Worm (Caenorhabditis elegans) whole organism, young adult: Measurements from ENCODE around the gene F44G4.6.

Experiments
- B0019.2 ChIP-seq: fragments of 200-800 bp; sonication (Bioruptor generic); conservative IDR thresholded peaks from 2 replicates; pipeline ENCODE4 v1.3.6; 2022; ENCODE audit warnings: missing genetic modification reagents, missing genetic modification characterization, missing compliant biosample characterization
- B0035.1 ChIP-seq: sonication (generic microtip); optimal IDR thresholded peaks from 2 replicates; lab custom pipeline; 2016; ENCODE audit warnings: missing genetic modification characterization, mild to moderate bottlenecking, missing compliant biosample characterization, missing genotype, missing genetic modification reagents
- Y53G8AR.9 ChIP-seq: fragments of 200-800 bp; sonication (Bioruptor generic); conservative IDR thresholded peaks from 2 replicates; pipeline ENCODE4 v1.3.6; 2022; ENCODE audit warnings: missing genetic modification reagents, missing genetic modification characterization, missing compliant biosample characterization
- ZK185.1 ChIP-seq: sonication (generic microtip); optimal IDR thresholded peaks from 2 replicates; lab custom pipeline; 2016; ENCODE audit warnings: mild to moderate bottlenecking, missing genetic modification characterization, missing compliant biosample characterization; ENCODE audit not compliant: poor library complexity, severe bottlenecking
- aptf-2 ChIP-seq: fragments of 200-800 bp; sonication (Bioruptor generic); conservative IDR thresholded peaks from 2 replicates; pipeline ENCODE4 v1.3.6; 2022; ENCODE audit warnings: missing genetic modification reagents, missing genetic modification characterization, missing compliant biosample characterization
- athp-1 ChIP-seq: sonication (generic microtip); optimal IDR thresholded peaks from 2 replicates; lab custom pipeline; 2017; ENCODE audit warnings: mild to moderate bottlenecking, missing genetic modification characterization, missing compliant biosample characterization
- attf-5 ChIP-seq: fragments of 200-800 bp; sonication (Bioruptor generic); optimal IDR thresholded peaks from 2 replicates; lab custom pipeline; 2018; ENCODE audit warnings: mild to moderate bottlenecking, missing genetic modification characterization, missing compliant biosample characterization
- cebp-1 ChIP-seq, 2 experiments: fragments of 200-800 bp in 1 of 2; sonication (Bioruptor generic) in 1 of 2; sonication (generic microtip) in 1 of 2; IDR thresholded peaks in 1 of 2; optimal IDR thresholded peaks in 1 of 2; 2 replicates each; pipeline versions ENCODE4 v1.3.6 to Lab custom; 2017 to 2022; ENCODE audit warnings: missing compliant biosample characterization in 2 of 2, missing genetic modification characterization in 2 of 2, mild to moderate bottlenecking in 1 of 2, missing genetic modification reagents in 1 of 2, moderate library complexity in 1 of 2
- ceh-79 ChIP-seq: sonication (generic microtip); optimal IDR thresholded peaks from 2 replicates; lab custom pipeline; 2017; ENCODE audit warnings: mild to moderate bottlenecking, missing genetic modification characterization, missing compliant biosample characterization
- chd-7 ChIP-seq: sonication (generic microtip); optimal IDR thresholded peaks from 2 replicates; lab custom pipeline; 2016; ENCODE audit warnings: mild to moderate bottlenecking, missing genetic modification characterization, moderate library complexity, missing compliant biosample characterization
- die-1 ChIP-seq: sonication (generic microtip); optimal IDR thresholded peaks from 2 replicates; lab custom pipeline; 2016; ENCODE audit warnings: missing genotype, mild to moderate bottlenecking, missing genetic modification characterization, missing compliant biosample characterization
- dox-1 ChIP-seq: fragments of 200-800 bp; sonication (Bioruptor generic); IDR thresholded peaks from 2 replicates; pipeline ENCODE4 v1.3.6; 2022; ENCODE audit warnings: missing genetic modification reagents, missing genetic modification characterization, missing compliant biosample characterization
- him-1 ChIP-seq: sonication (generic microtip); optimal IDR thresholded peaks from 2 replicates; lab custom pipeline; 2016; ENCODE audit warnings: missing genotype, missing genetic modification reagents, missing genetic modification characterization, missing compliant biosample characterization
- lag-1 ChIP-seq: fragments of 200-800 bp; sonication (Bioruptor generic); IDR thresholded peaks from 2 replicates; pipeline ENCODE4 v1.3.6; 2022; ENCODE audit warnings: missing genetic modification reagents, missing genetic modification characterization, missing compliant biosample characterization
- lin-35 ChIP-seq, 3 experiments: fragments of 150-350 bp in 2 of 3; sonication (generic microtip) in 1 of 3; optimal IDR thresholded peaks; 2 replicates each; lab custom pipeline; 2014 to 2018; ENCODE audit warnings: missing biosample characterization in 3 of 3, missing genetic modification characterization in 3 of 3, missing genetic modification reagents in 3 of 3
- lin-54 ChIP-seq: fragments of 200-800 bp; sonication (Bioruptor generic); optimal IDR thresholded peaks from 2 replicates; lab custom pipeline; 2018; ENCODE audit warnings: mild to moderate bottlenecking, missing genetic modification characterization, missing compliant biosample characterization
- lsl-1 ChIP-seq: fragments of 200-800 bp; sonication (Bioruptor generic); optimal IDR thresholded peaks from 2 replicates; lab custom pipeline; 2018; ENCODE audit warnings: mild to moderate bottlenecking, missing genetic modification characterization, moderate library complexity, missing compliant biosample characterization
- madf-6 ChIP-seq: fragments of 200-800 bp; sonication (Bioruptor generic); IDR thresholded peaks from 2 replicates; pipeline ENCODE4 v1.3.6; 2022; ENCODE audit warnings: missing genetic modification reagents, missing genetic modification characterization, missing compliant biosample characterization
- mes-4 ChIP-seq: sonication (generic microtip); optimal IDR thresholded peaks from 2 replicates; lab custom pipeline; 2016; ENCODE audit warnings: missing genotype, missing genetic modification characterization, missing compliant biosample characterization
- mxl-1 ChIP-seq: sonication (generic microtip); optimal IDR thresholded peaks from 2 replicates; lab custom pipeline; 2016; ENCODE audit warnings: missing genetic modification characterization, missing compliant biosample characterization
- nhr-120 ChIP-seq: fragments of 200-800 bp; sonication (Bioruptor generic); IDR thresholded peaks from 2 replicates; pipeline ENCODE4 v1.3.6; 2022; ENCODE audit warnings: missing genetic modification characterization, missing compliant biosample characterization
- nhr-179 ChIP-seq: sonication (generic microtip); optimal IDR thresholded peaks from 2 replicates; lab custom pipeline; 2016; ENCODE audit warnings: mild to moderate bottlenecking, missing genetic modification characterization, missing compliant biosample characterization
- nhr-80 ChIP-seq: sonication (generic microtip); optimal IDR thresholded peaks from 2 replicates; lab custom pipeline; 2016; ENCODE audit warnings: missing genetic modification characterization, missing compliant biosample characterization
- pbrm-1 ChIP-seq: fragments of 200-800 bp; sonication (Bioruptor generic); IDR thresholded peaks from 2 replicates; pipeline ENCODE4 v1.3.6; 2022; ENCODE audit warnings: missing genetic modification reagents, missing genetic modification characterization, missing compliant biosample characterization
- snpc-1.3 ChIP-seq: sonication (generic microtip); optimal IDR thresholded peaks from 2 replicates; lab custom pipeline; 2017; ENCODE audit warnings: missing genetic modification characterization, mild to moderate bottlenecking, missing compliant biosample characterization, antibody characterized with exemption, moderate library complexity, missing genotype, missing genetic modification reagents; ENCODE audit not compliant: insufficient read depth
- tbx-9 ChIP-seq: sonication (generic microtip); optimal IDR thresholded peaks from 2 replicates; lab custom pipeline; 2016; ENCODE audit warnings: borderline replicate concordance, missing genetic modification characterization, inconsistent platforms, missing compliant biosample characterization
- unc-130 ChIP-seq: sonication (generic microtip); optimal IDR thresholded peaks from 2 replicates; lab custom pipeline; 2016; ENCODE audit warnings: missing genetic modification reagents, missing genetic modification characterization, missing compliant biosample characterization
- zim-3 ChIP-seq: sonication (generic microtip); optimal IDR thresholded peaks from 2 replicates; lab custom pipeline; 2017; ENCODE audit warnings: mild to moderate bottlenecking, missing genetic modification characterization, moderate library complexity, missing compliant biosample characterization
- ztf-18 ChIP-seq: sonication (generic microtip); optimal IDR thresholded peaks from 2 replicates; lab custom pipeline; 2016; ENCODE audit warnings: missing genotype, mild to moderate bottlenecking, missing genetic modification characterization, missing compliant biosample characterization
- ztf-28 ChIP-seq: fragments of 200-800 bp; sonication (Bioruptor generic); IDR thresholded peaks from 2 replicates; pipeline ENCODE4 v1.3.6; 2022; ENCODE audit warnings: missing genetic modification reagents, missing genetic modification characterization, missing compliant biosample characterization
- ztf-3 ChIP-seq: fragments of 200-800 bp; sonication (Bioruptor generic); optimal IDR thresholded peaks from 2 replicates; lab custom pipeline; 2018; ENCODE audit warnings: mild to moderate bottlenecking, missing genetic modification characterization, missing compliant biosample characterization

Gene F44G4.6

ce11 chrII:8997479-8997878, 4.1 kb downstream of the F44G4.6 start, which contains the start of the genes F44G4.3 and tdp-1:
TSS of gene F44G4.3 (minus strand) at chrII:8997662.
TSS of gene tdp-1 (plus strand) at chrII:8997825.
- peak; percentile 69 for TF ChIP-seq lsl-1 (GFP tag; lab: Kevin White, UChicago)
- peak; percentile 2 for TF ChIP-seq attf-5
- no peak for TF ChIP-seq zim-3 (tag; lab: Kevin White, UChicago)

ce11 chrII:8996064-8996463, 5.5 kb downstream of the F44G4.6 start, which contains the start of gene ndub-2:
TSS of gene ndub-2 (plus strand) at chrII:8996364.
- no peak for TF ChIP-seq ztf-3 (GFP tag; lab: Kevin White, UChicago)
- no peak for TF ChIP-seq unc-130 (GFP tag; lab: Kevin White, UChicago)
- no peak for TF ChIP-seq aptf-2 (GFP tag; lab: Robert Waterston, UW)
- no peak for TF ChIP-seq nhr-120
- no peak for TF ChIP-seq die-1
- no peak for TF ChIP-seq lin-35 (GFP tag; optimal IDR thresholded peaks at IDR 0.05; lab: Kevin White, UChicago)
- TF ChIP-seq him-1 (tag; lab: Kevin White, UChicago): no peak
- TF ChIP-seq lin-54 (GFP tag; lab: Kevin White, UChicago): no peak
- no peak for TF ChIP-seq athp-1 (tag; lab: Kevin White, UChicago)
- no peak for TF ChIP-seq tbx-9 (tag; lab: Kevin White, UChicago)
- no peak for TF ChIP-seq ztf-28
- no peak for TF ChIP-seq chd-7
- TF ChIP-seq lag-1 (GFP tag; lab: Robert Waterston, UW): no peak
- TF ChIP-seq ZK185.1: no peak
- no peak for TF ChIP-seq ceh-79
- no peak for TF ChIP-seq B0019.2 (GFP tag; lab: Robert Waterston, UW)
- TF ChIP-seq snpc-1.3 (tag; lab: Kevin White, UChicago): no peak

- TF ChIP-seq mxl-1 (tag; lab: Kevin White, UChicago) (no peak), Y53G8AR.9 (peak; percentile 48; the same call in 1 of the 2 replicates), lin-54 (GFP tag; lab: Kevin White, UChicago) (no peak), ceh-79 (no peak), ztf-18 (tag; lab: Kevin White, UChicago) (no peak), mes-4 (no peak)
Measured at ce11 chrII:8994336-8994735, 7.3 kb downstream of the F44G4.6 start, which contains the start of gene F44G4.1. TSS of gene F44G4.1 (plus strand) at chrII:8994636.

- TF ChIP-seq chd-7 (no peak), lsl-1 (GFP tag; lab: Kevin White, UChicago) (peak; percentile 8)
Measured at ce11 chrII:8992780-8993179, 8.8 kb downstream of the F44G4.6 start, which contains the start of gene ooc-5. TSS of gene ooc-5 (plus strand) at chrII:8993160.

- TF ChIP-seq cebp-1 (GFP tag; IDR thresholded peaks at IDR 0.05; lab: Robert Waterston, UW): no peak
- TF ChIP-seq cebp-1 (tag; optimal IDR thresholded peaks at IDR 0.05; lab: Kevin White, UChicago): peak; percentile 8
- TF ChIP-seq dox-1: peak; percentile 31; the same call in 1 of the 2 replicates
- no peak for TF ChIP-seq madf-6 (GFP tag; lab: Robert Waterston, UW)
- TF ChIP-seq nhr-179 (tag; lab: Kevin White, UChicago): no peak
- TF ChIP-seq B0035.1: no peak
- peak; percentile 78 for TF ChIP-seq nhr-80
- no peak for TF ChIP-seq pbrm-1 (GFP tag; lab: Robert Waterston, UW)
- TF ChIP-seq, all 124 proteins: peak for 3
Measured at ce11 chrII:8991602-8992001, 10.0 kb downstream of the F44G4.6 start.
